Fruit fly (Drosophila melanogaster) whole organism, embryonic: ENCODE measurements around the gene Agpat3.

Experiments used
- Ada2b ChIP-seq: fragments of 200-800 bp; sonication (Bioruptor generic); IDR thresholded peaks from 2 replicates; pipeline ENCODE4 v1.3.6; 2022; ENCODE audit warnings: missing biosample characterization, missing genetic modification characterization
- Adf1 ChIP-seq: fragments of 200-800 bp; sonication (Bioruptor generic); IDR thresholded peaks from 2 replicates; pipeline ENCODE4 v1.3.6; 2022; ENCODE audit warnings: missing biosample characterization, missing genetic modification characterization
- Antp ChIP-seq: fragments of 200-800 bp; sonication (Bioruptor generic); optimal IDR thresholded peaks from 3 replicates; lab custom pipeline; 2016; ENCODE audit warnings: missing biosample characterization, missing genetic modification characterization
- CG10147 ChIP-seq: fragments of 200-800 bp; sonication (Bioruptor generic); optimal IDR thresholded peaks from 2 replicates; lab custom pipeline; 2019; ENCODE audit warnings: missing biosample characterization, mild to moderate bottlenecking, missing genetic modification characterization, moderate library complexity
- CG10431 ChIP-seq: fragments of 200-800 bp; sonication (Bioruptor generic); optimal IDR thresholded peaks from 3 replicates; lab custom pipeline; 2018; ENCODE audit warnings: missing biosample characterization, mild to moderate bottlenecking, missing genetic modification characterization
- CG10959 ChIP-seq: fragments of 200-800 bp; sonication (Bioruptor generic); IDR thresholded peaks from 2 replicates; pipeline ENCODE4 v1.3.6; 2022; ENCODE audit warnings: missing biosample characterization, missing genetic modification characterization
- CG11093 ChIP-seq: fragments of 200-800 bp; sonication (Bioruptor generic); IDR thresholded peaks from 3 replicates; pipeline ENCODE4 v1.3.6; 2022; ENCODE audit warnings: missing biosample characterization, missing genetic modification characterization
- CG11456 ChIP-seq: fragments of 200-800 bp; sonication (Bioruptor generic); IDR thresholded peaks from 3 replicates; pipeline ENCODE4 v1.3.6; 2022; ENCODE audit warnings: missing biosample characterization, missing genetic modification characterization
- CG1233 ChIP-seq: fragments of 200-800 bp; sonication (Bioruptor generic); optimal IDR thresholded peaks from 4 replicates; lab custom pipeline; 2018; ENCODE audit warnings: missing biosample characterization, mild to moderate bottlenecking, missing genetic modification characterization
- CG13287 ChIP-seq: fragments of 200-800 bp; sonication (Bioruptor generic); IDR thresholded peaks from 2 replicates; pipeline ENCODE4 v1.3.6; 2022; ENCODE audit warnings: missing biosample characterization, missing genetic modification characterization; ENCODE audit not compliant: partially characterized antibody
- CG13296 ChIP-seq: fragments of 200-800 bp; sonication (Bioruptor generic); optimal IDR thresholded peaks from 3 replicates; lab custom pipeline; 2018; ENCODE audit warnings: missing biosample characterization, mild to moderate bottlenecking, missing genetic modification characterization
- CG15269 ChIP-seq: fragments of 200-800 bp; sonication (Bioruptor generic); optimal IDR thresholded peaks from 2 replicates; lab custom pipeline; 2018; ENCODE audit warnings: missing biosample characterization, mild to moderate bottlenecking, missing genetic modification characterization, moderate library complexity
- CG1529 ChIP-seq: fragments of 200-800 bp; sonication (Bioruptor generic); optimal IDR thresholded peaks from 3 replicates; lab custom pipeline; 2018; ENCODE audit warnings: missing biosample characterization, missing genetic modification characterization
- CG1602 ChIP-seq: fragments of 200-800 bp; sonication (Bioruptor generic); optimal IDR thresholded peaks from 3 replicates; lab custom pipeline; 2016; ENCODE audit warnings: missing biosample characterization, missing genetic modification characterization
- CG17359 ChIP-seq: fragments of 200-800 bp; sonication (Bioruptor generic); optimal IDR thresholded peaks from 3 replicates; lab custom pipeline; 2018; ENCODE audit warnings: missing biosample characterization, mild to moderate bottlenecking, missing genetic modification characterization, moderate library complexity
- CG17385 ChIP-seq: fragments of 200-800 bp; sonication (Bioruptor generic); optimal IDR thresholded peaks from 3 replicates; lab custom pipeline; 2018; ENCODE audit warnings: missing biosample characterization, mild to moderate bottlenecking, missing genetic modification characterization
- CG17802 ChIP-seq: fragments of 200-800 bp; sonication (Bioruptor generic); optimal IDR thresholded peaks from 2 replicates; lab custom pipeline; 2018; ENCODE audit warnings: missing biosample characterization, mild to moderate bottlenecking, missing genetic modification characterization, moderate library complexity
- CG2116 ChIP-seq: fragments of 200-800 bp; sonication (Bioruptor generic); optimal IDR thresholded peaks from 3 replicates; lab custom pipeline; 2018; ENCODE audit warnings: missing biosample characterization, mild to moderate bottlenecking, missing genetic modification characterization
- CG2202 ChIP-seq: fragments of 200-800 bp; sonication (Bioruptor generic); optimal IDR thresholded peaks from 2 replicates; lab custom pipeline; 2018; ENCODE audit warnings: missing biosample characterization, mild to moderate bottlenecking, missing genetic modification characterization
- CG2889 ChIP-seq: fragments of 200-800 bp; sonication (Bioruptor generic); IDR thresholded peaks from 3 replicates; pipeline ENCODE4 v1.3.6; 2022; ENCODE audit warnings: missing biosample characterization, missing genetic modification characterization
- CG31441 ChIP-seq: fragments of 200-800 bp; sonication (Bioruptor generic); IDR thresholded peaks from 2 replicates; pipeline ENCODE4 v1.3.6; 2022; ENCODE audit warnings: missing biosample characterization, missing genetic modification characterization
- CG3163 ChIP-seq: fragments of 200-800 bp; sonication (Bioruptor generic); optimal IDR thresholded peaks from 3 replicates; lab custom pipeline; 2016; ENCODE audit warnings: missing biosample characterization, missing genetic modification characterization
- CG3838 ChIP-seq: fragments of 200-800 bp; sonication (Bioruptor generic); optimal IDR thresholded peaks from 3 replicates; lab custom pipeline; 2016; ENCODE audit warnings: missing biosample characterization, missing genetic modification characterization
- CG3847 ChIP-seq: fragments of 200-800 bp; sonication (Bioruptor generic); IDR thresholded peaks from 2 replicates; pipeline ENCODE4 v1.3.6; 2022; ENCODE audit warnings: missing biosample characterization, missing genetic modification characterization
- CG4360 ChIP-seq: fragments of 200-800 bp; sonication (Bioruptor generic); IDR thresholded peaks from 2 replicates; pipeline ENCODE4 v1.3.6; 2022; ENCODE audit warnings: missing biosample characterization, missing genetic modification characterization
- CG4424 ChIP-seq: fragments of 200-800 bp; sonication (Bioruptor generic); optimal IDR thresholded peaks from 3 replicates; lab custom pipeline; 2016; ENCODE audit warnings: missing biosample characterization, missing genetic modification characterization
- CG4854 ChIP-seq: fragments of 200-800 bp; sonication (Bioruptor generic); optimal IDR thresholded peaks from 2 replicates; lab custom pipeline; 2016; ENCODE audit warnings: missing biosample characterization, missing genetic modification characterization, inconsistent platforms
- CG6175 ChIP-seq: fragments of 200-800 bp; sonication (Bioruptor generic); IDR thresholded peaks from 3 replicates; pipeline ENCODE4 v1.3.6; 2022; ENCODE audit warnings: missing biosample characterization, missing genetic modification characterization
- CG8089 ChIP-seq: fragments of 200-800 bp; sonication (Bioruptor generic); optimal IDR thresholded peaks from 3 replicates; lab custom pipeline; 2016; ENCODE audit warnings: missing biosample characterization, missing genetic modification characterization
- CG8281 ChIP-seq: fragments of 200-800 bp; sonication (Bioruptor generic); optimal IDR thresholded peaks from 2 replicates; lab custom pipeline; 2018; ENCODE audit warnings: missing biosample characterization, mild to moderate bottlenecking, missing genetic modification characterization, moderate library complexity
- CG8388 ChIP-seq: fragments of 200-800 bp; sonication (Bioruptor generic); optimal IDR thresholded peaks from 2 replicates; lab custom pipeline; 2019; ENCODE audit warnings: missing biosample characterization, mild to moderate bottlenecking, missing genetic modification characterization, moderate library complexity
- CG9215 ChIP-seq: fragments of 200-800 bp; sonication (Bioruptor generic); IDR thresholded peaks from 2 replicates; pipeline ENCODE4 v1.3.6; 2022; ENCODE audit warnings: missing biosample characterization, missing genetic modification characterization
- CG9609 ChIP-seq: fragments of 200-800 bp; sonication (Bioruptor generic); optimal IDR thresholded peaks from 3 replicates; lab custom pipeline; 2016; ENCODE audit warnings: missing biosample characterization, missing genetic modification characterization
- CG9932 ChIP-seq: fragments of 200-800 bp; sonication (Bioruptor generic); IDR thresholded peaks from 2 replicates; pipeline ENCODE4 v1.3.6; 2022; ENCODE audit warnings: missing biosample characterization, missing genetic modification characterization
- CkIIα-i1 ChIP-seq: fragments of 200-800 bp; sonication (Bioruptor generic); IDR thresholded peaks from 2 replicates; pipeline ENCODE4 v1.3.6; 2022; ENCODE audit warnings: missing biosample characterization, missing genetic modification characterization
- D19A ChIP-seq: fragments of 200-800 bp; optimal IDR thresholded peaks from 3 replicates; lab custom pipeline; 2019; ENCODE audit warnings: missing biosample characterization, mild to moderate bottlenecking, missing genetic modification characterization, moderate library complexity
- Dp ChIP-seq: fragments of 200-800 bp; sonication (Bioruptor generic); optimal IDR thresholded peaks from 2 replicates; lab custom pipeline; 2018; ENCODE audit warnings: missing biosample characterization, mild to moderate bottlenecking, missing genetic modification characterization, moderate library complexity
- ERR ChIP-seq: fragments of 200-800 bp; sonication (Bioruptor generic); optimal IDR thresholded peaks from 2 replicates; lab custom pipeline; 2016; ENCODE audit warnings: missing biosample characterization, missing genetic modification characterization
- Fer3 ChIP-seq: fragments of 200-800 bp; sonication (Bioruptor generic); optimal IDR thresholded peaks from 2 replicates; lab custom pipeline; 2018; ENCODE audit warnings: missing biosample characterization, mild to moderate bottlenecking, missing genetic modification characterization, moderate library complexity
- Oli ChIP-seq: fragments of 200-800 bp; sonication (Bioruptor generic); optimal IDR thresholded peaks from 2 replicates; lab custom pipeline; 2018; ENCODE audit warnings: missing biosample characterization, mild to moderate bottlenecking, missing genetic modification characterization, moderate library complexity
- PHDP ChIP-seq: fragments of 200-800 bp; sonication (Bioruptor generic); optimal IDR thresholded peaks from 3 replicates; lab custom pipeline; 2018; ENCODE audit warnings: missing biosample characterization, mild to moderate bottlenecking, missing genetic modification characterization, moderate library complexity
- chif ChIP-seq, 2 experiments: fragments of 200-800 bp; sonication (Bioruptor generic); optimal IDR thresholded peaks; 3 replicates each; lab custom pipeline; 2016; ENCODE audit warnings: missing biosample characterization in 2 of 2, missing genetic modification characterization in 2 of 2
- ci ChIP-seq: fragments of 200-800 bp; sonication (Bioruptor generic); IDR thresholded peaks from 3 replicates; pipeline ENCODE4 v1.3.6; 2022; ENCODE audit warnings: missing biosample characterization, missing genetic modification characterization
- croc ChIP-seq: fragments of 200-800 bp; sonication (Bioruptor generic); conservative IDR thresholded peaks from 3 replicates; pipeline ENCODE4 v1.3.6; 2022; ENCODE audit warnings: missing biosample characterization, missing genetic modification characterization
- dysf ChIP-seq: fragments of 200-800 bp; sonication (Bioruptor generic); IDR thresholded peaks from 3 replicates; pipeline ENCODE4 v1.3.6; 2022; ENCODE audit warnings: missing biosample characterization, missing genetic modification characterization
- ham ChIP-seq: fragments of 200-800 bp; sonication (Bioruptor generic); IDR thresholded peaks from 2 replicates; pipeline ENCODE4 v1.3.6; 2022; ENCODE audit warnings: missing biosample characterization, missing genetic modification characterization
- lilli ChIP-seq: fragments of 200-800 bp; sonication (Bioruptor generic); optimal IDR thresholded peaks from 3 replicates; lab custom pipeline; 2016; ENCODE audit warnings: missing biosample characterization, missing genetic modification characterization
- nmo ChIP-seq: fragments of 200-800 bp; sonication (Bioruptor generic); optimal IDR thresholded peaks from 2 replicates; lab custom pipeline; 2018; ENCODE audit warnings: missing biosample characterization, mild to moderate bottlenecking, missing genetic modification characterization, moderate library complexity
- scrt ChIP-seq: fragments of 200-800 bp; sonication (Bioruptor generic); optimal IDR thresholded peaks from 2 replicates; lab custom pipeline; 2018; ENCODE audit warnings: missing biosample characterization, mild to moderate bottlenecking, missing genetic modification characterization, moderate library complexity
- ttk ChIP-seq: fragments of 200-800 bp; sonication (Bioruptor generic); IDR thresholded peaks from 2 replicates; pipeline ENCODE4 v2.1.2; 2022; ENCODE audit warnings: missing biosample characterization, missing genetic modification characterization
- wek ChIP-seq: fragments of 200-800 bp; sonication (Bioruptor generic); optimal IDR thresholded peaks from 3 replicates; lab custom pipeline; 2018; ENCODE audit warnings: missing biosample characterization, mild to moderate bottlenecking, missing genetic modification characterization, moderate library complexity

The Agpat3 gene

DNA sequence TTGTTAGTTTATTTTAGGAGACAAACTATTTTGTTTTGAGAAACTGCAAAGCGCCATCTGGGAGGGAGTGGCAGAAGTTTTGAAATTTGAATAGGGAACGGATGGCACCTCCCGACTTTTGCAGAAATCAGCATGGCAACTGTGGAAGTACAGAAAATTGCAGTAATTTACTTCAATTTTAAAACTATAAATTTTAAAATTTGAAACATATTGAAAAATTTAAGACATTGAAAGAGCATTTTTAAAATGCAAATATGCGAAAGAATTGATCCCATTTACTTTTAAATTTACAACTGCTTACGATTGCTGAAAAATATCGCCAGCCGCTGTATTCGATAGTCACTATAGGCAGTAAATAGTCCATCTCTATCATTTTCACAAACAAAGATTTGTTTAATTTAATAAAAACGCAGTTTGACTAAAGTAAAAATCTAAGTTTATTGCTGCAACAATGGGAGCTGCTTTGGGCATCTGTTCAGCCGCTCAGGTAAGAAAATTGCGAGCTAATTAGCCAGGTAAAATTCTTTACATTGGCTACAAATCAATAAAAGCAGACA, 26.7 kb upstream of the Agpat3 start, which contains the start of gene Serinc (continued):
- peak; percentile 65 for TF ChIP-seq CG11456 (GFP tag; lab: Robert Waterston, UW)
- TF ChIP-seq CG9215 (GFP tag; lab: Robert Waterston, UW), result peak; percentile 46; the same call in 1 of the 2 replicates
- TF ChIP-seq CG3163 (GFP tag; lab: Kevin White, UChicago), result peak; percentile 25
- TF ChIP-seq CG17802, result peak; percentile 68
- peak; percentile 74 for TF ChIP-seq ci
- TF ChIP-seq wek (GFP tag; lab: Kevin White, UChicago), result peak; percentile 6
- peak; percentile 9 for TF ChIP-seq Oli (tag; lab: Kevin White, UChicago)
- peak; percentile 26 for TF ChIP-seq CG8388 (GFP tag; lab: Kevin White, UChicago)
- TF ChIP-seq CG1529 (GFP tag; lab: Kevin White, UChicago), result peak; percentile 7
- no peak for TF ChIP-seq CkIIα-i1 (GFP tag; lab: Robert Waterston, UW)
- TF ChIP-seq CG8089, result peak; percentile 36
- TF ChIP-seq CG1602 (GFP tag; lab: Kevin White, UChicago), result no peak
- peak; percentile 78 for TF ChIP-seq lilli
- TF ChIP-seq CG9609 (GFP tag; lab: Kevin White, UChicago), result peak; percentile 33
- TF ChIP-seq Adf1 (GFP tag; lab: Robert Waterston, UW), result no peak
- TF ChIP-seq CG15269, result no peak
- TF ChIP-seq CG2116 (GFP tag; lab: Kevin White, UChicago), result peak; percentile 84
- no peak for TF ChIP-seq CG2889
- no peak for TF ChIP-seq CG31441 (GFP tag; lab: Robert Waterston, UW)
- TF ChIP-seq CG2202, result peak; percentile 30
- TF ChIP-seq Dp (GFP tag; lab: Kevin White, UChicago), result peak; percentile 59
- no peak for TF ChIP-seq ham (GFP tag; lab: Robert Waterston, UW)
- TF ChIP-seq CG10959 (GFP tag; lab: Robert Waterston, UW), result no peak
- peak; percentile 47 for TF ChIP-seq Antp (GFP tag; lab: Kevin White, UChicago)
- peak; percentile 46 for TF ChIP-seq Fer3 (tag; lab: Kevin White, UChicago)
- TF ChIP-seq CG13287 (GFP tag; lab: Robert Waterston, UW), result peak; percentile 98
- peak; percentile 21; the same call in 1 of the 2 replicates for TF ChIP-seq Ada2b (GFP tag; lab: Robert Waterston, UW)
- TF ChIP-seq CG10147, result peak; percentile 57
- peak; percentile 38 for TF ChIP-seq CG4854
- TF ChIP-seq nmo, result peak; percentile 80
- no peak for TF ChIP-seq ERR (GFP tag; lab: Kevin White, UChicago)
- TF ChIP-seq CG13296, result peak; percentile 35
- peak; percentile 69 for TF ChIP-seq CG4424 (GFP tag; lab: Kevin White, UChicago)
- peak; percentile 25 for TF ChIP-seq CG3838 (GFP tag; lab: Kevin White, UChicago)
- peak; percentile 58 for TF ChIP-seq dysf (GFP tag; lab: Robert Waterston, UW)
- peak; percentile 38 for TF ChIP-seq CG17385 (GFP tag; lab: Kevin White, UChicago)
- peak; percentile 12 to 41 for TF ChIP-seq chif (GFP tag; optimal IDR thresholded peaks at IDR 0.05; lab: Kevin White, UChicago)
- TF ChIP-seq croc (GFP tag; lab: Robert Waterston, UW), result peak; percentile 30; the same call in 1 of the 3 replicates
- no peak for TF ChIP-seq CG4360
- no peak for TF ChIP-seq ttk (GFP tag; lab: Robert Waterston, UW)
- TF ChIP-seq CG10431 (GFP tag; lab: Kevin White, UChicago), result peak; percentile 14
- peak; percentile 40 for TF ChIP-seq PHDP (tag; lab: Kevin White, UChicago)
- peak; percentile 78; the same call in 1 of the 2 replicates for TF ChIP-seq CG9932 (GFP tag; lab: Robert Waterston, UW)
- TF ChIP-seq D19A (tag; lab: Kevin White, UChicago), result no peak
- peak; percentile 75 for TF ChIP-seq CG3847 (GFP tag; lab: Robert Waterston, UW)
- TF ChIP-seq CG8281 (tag; lab: Kevin White, UChicago), result peak; percentile 75
- TF ChIP-seq CG1233 (GFP tag; lab: Kevin White, UChicago), result peak; percentile 28
- TF ChIP-seq CG6175 (GFP tag; lab: Robert Waterston, UW), result no peak
- TF ChIP-seq scrt (GFP tag; lab: Kevin White, UChicago), result peak; percentile 44
- no peak for TF ChIP-seq CG11093
- peak; percentile 55 for TF ChIP-seq CG17359 (tag; lab: Kevin White, UChicago)
